Fruit fly (Drosophila melanogaster): ENCODE data around the gene CG14022.

dm6 chr2L:5302284-5302683, 26.4 kb downstream of the CG14022 start:
- TF ChIP-seq Dll (optimal IDR thresholded peaks at IDR 0.05) (no peak), CG8478 (optimal IDR thresholded peaks at IDR 0.05) (no peak), psq (optimal IDR thresholded peaks at IDR 0.05) (no peak)

Measured in whole organism.